Worm (Caenorhabditis elegans) whole organism, L3 larva: ENCODE data around the gene kcc-2.

Experiments
- ceh-16 ChIP-seq: sonication (generic microtip); optimal IDR thresholded peaks from 2 replicates; lab custom pipeline; 2017; ENCODE audit warnings: missing biosample characterization, missing genetic modification characterization
- ceh-82 ChIP-seq: fragments of 150-350 bp; optimal IDR thresholded peaks from 2 replicates; lab custom pipeline; 2014; ENCODE audit warnings: missing biosample characterization, missing genetic modification characterization
- fkh-10 ChIP-seq: sonication (generic microtip); optimal IDR thresholded peaks from 2 replicates; lab custom pipeline; 2017; ENCODE audit warnings: missing biosample characterization, missing genetic modification reagents, missing genetic modification characterization
- jun-1 ChIP-seq: fragments of 150-350 bp; optimal IDR thresholded peaks from 2 replicates; lab custom pipeline; 2014; ENCODE audit warnings: missing biosample characterization, missing genetic modification reagents, missing genetic modification characterization
- nhr-237 ChIP-seq: fragments of 150-350 bp; optimal IDR thresholded peaks from 2 replicates; lab custom pipeline; 2014; ENCODE audit warnings: missing biosample characterization, missing genetic modification characterization
- nhr-28 ChIP-seq: fragments of 150-350 bp; optimal IDR thresholded peaks from 2 replicates; lab custom pipeline; 2014; ENCODE audit warnings: missing biosample characterization, missing genetic modification characterization
- nhr-76 ChIP-seq: fragments of 150-350 bp; sonication (generic microtip); optimal IDR thresholded peaks from 5 replicates; lab custom pipeline; 2014; ENCODE audit warnings: missing biosample characterization, missing genetic modification characterization
- nhr-77 ChIP-seq: fragments of 150-350 bp; optimal IDR thresholded peaks from 2 replicates; lab custom pipeline; 2014; ENCODE audit warnings: missing biosample characterization, missing genetic modification characterization
- sea-2 ChIP-seq: fragments of 150-350 bp; sonication (generic microtip); optimal IDR thresholded peaks from 4 replicates; lab custom pipeline; 2014; ENCODE audit warnings: missing biosample characterization, missing genetic modification reagents, missing genetic modification characterization
- unc-39 ChIP-seq: sonication (generic microtip); optimal IDR thresholded peaks from 4 replicates; lab custom pipeline; 2017; ENCODE audit warnings: missing biosample characterization, missing genetic modification characterization
- ztf-11 ChIP-seq: fragments of 150-350 bp; optimal IDR thresholded peaks from 2 replicates; lab custom pipeline; 2014; ENCODE audit warnings: missing biosample characterization, missing genetic modification characterization
- ztf-4 ChIP-seq: fragments of 150-350 bp; optimal IDR thresholded peaks from 2 replicates; lab custom pipeline; 2014; ENCODE audit warnings: missing biosample characterization, missing genetic modification characterization

- no peak for TF ChIP-seq ceh-16 (tag; lab: Kevin White, UChicago)
- no peak for TF ChIP-seq unc-39 (tag; lab: Kevin White, UChicago)
- TF ChIP-seq nhr-28 (tag; lab: Kevin White, UChicago): no peak
- TF ChIP-seq ztf-4 (tag; lab: Kevin White, UChicago): no peak
- TF ChIP-seq nhr-76 (tag; lab: Kevin White, UChicago): no peak
- TF ChIP-seq ceh-82 (tag; lab: Kevin White, UChicago): no peak
- no peak for TF ChIP-seq nhr-77 (tag; lab: Kevin White, UChicago)
- TF ChIP-seq sea-2 (GFP tag; lab: Kevin White, UChicago): no peak
- TF ChIP-seq fkh-10 (GFP tag; lab: Kevin White, UChicago): no peak
- no peak for TF ChIP-seq nhr-237
- TF ChIP-seq jun-1: no peak
- TF ChIP-seq ztf-11 (tag; lab: Kevin White, UChicago): no peak
Observed at ce11 chrIV:6112291-6112690, 71.5 kb downstream of the kcc-2 start, which contains the start of gene M03D4.3.
